Fruit fly (Drosophila melanogaster) whole organism, adult: ENCODE data around the gene Twdlalpha.

ENCODE experiments used
- CG11617 ChIP-seq: fragments of 200-800 bp; sonication (Bioruptor generic); optimal IDR thresholded peaks from 2 replicates; lab custom pipeline; 2017; ENCODE audit warnings: mild to moderate bottlenecking, missing biosample characterization, missing genetic modification reagents, missing genetic modification characterization
- CG12768 ChIP-seq: fragments of 200-800 bp; sonication (Bioruptor generic); optimal IDR thresholded peaks from 2 replicates; lab custom pipeline; 2017; ENCODE audit warnings: missing biosample characterization, missing genetic modification characterization, mild to moderate bottlenecking, moderate library complexity, missing genetic modification reagents
- CG14711 ChIP-seq: fragments of 200-800 bp; sonication (Bioruptor generic); optimal IDR thresholded peaks from 2 replicates; lab custom pipeline; 2018; ENCODE audit warnings: missing biosample characterization, mild to moderate bottlenecking, missing genetic modification characterization, moderate library complexity
- CG1620 ChIP-seq: fragments of 200-800 bp; sonication (Bioruptor generic); optimal IDR thresholded peaks from 2 replicates; lab custom pipeline; 2016; ENCODE audit warnings: missing biosample characterization, missing genetic modification characterization
- CG33017 ChIP-seq: fragments of 200-800 bp; sonication (Bioruptor generic); optimal IDR thresholded peaks from 2 replicates; lab custom pipeline; 2018; ENCODE audit warnings: missing biosample characterization, mild to moderate bottlenecking, missing genetic modification characterization, moderate library complexity
- CG5204 ChIP-seq: fragments of 200-800 bp; sonication (Bioruptor generic); optimal IDR thresholded peaks from 2 replicates; lab custom pipeline; 2016; ENCODE audit warnings: missing biosample characterization, missing genetic modification characterization
- CG7045 ChIP-seq: fragments of 200-800 bp; sonication (Bioruptor generic); optimal IDR thresholded peaks from 2 replicates; lab custom pipeline; 2017; ENCODE audit warnings: missing biosample characterization, mild to moderate bottlenecking, missing genetic modification characterization
- CG7101 ChIP-seq: fragments of 200-800 bp; sonication (Bioruptor generic); optimal IDR thresholded peaks from 2 replicates; lab custom pipeline; 2018; ENCODE audit warnings: missing biosample characterization, mild to moderate bottlenecking, missing genetic modification characterization, moderate library complexity
- Clk ChIP-seq: fragments of 200-800 bp; sonication (Bioruptor generic); optimal IDR thresholded peaks from 2 replicates; lab custom pipeline; 2017; ENCODE audit warnings: missing biosample characterization, missing genetic modification characterization
- Crg-1 ChIP-seq: fragments of 200-800 bp; sonication (Bioruptor generic); optimal IDR thresholded peaks from 2 replicates; lab custom pipeline; 2016; ENCODE audit warnings: missing biosample characterization, missing genetic modification characterization
- Hr96 ChIP-seq: fragments of 200-800 bp; sonication (Bioruptor generic); optimal IDR thresholded peaks from 2 replicates; lab custom pipeline; 2016; ENCODE audit warnings: missing biosample characterization, missing genetic modification characterization
- Mnt ChIP-seq: fragments of 200-800 bp; sonication (Bioruptor generic); optimal IDR thresholded peaks from 2 replicates; lab custom pipeline; 2016; ENCODE audit warnings: missing biosample characterization, mild to moderate bottlenecking, missing genetic modification characterization
- bab1 ChIP-seq: fragments of 200-800 bp; sonication (Bioruptor generic); optimal IDR thresholded peaks from 3 replicates; lab custom pipeline; 2019; ENCODE audit warnings: missing biosample characterization, mild to moderate bottlenecking, missing genetic modification characterization, moderate library complexity
- cic ChIP-seq: fragments of 200-800 bp; sonication (Bioruptor generic); optimal IDR thresholded peaks from 2 replicates; lab custom pipeline; 2017; ENCODE audit warnings: missing biosample characterization, mild to moderate bottlenecking, missing genetic modification characterization, moderate library complexity
- cnc ChIP-seq, 2 experiments: fragments of >200 bp; optimal IDR thresholded peaks; 2 replicates each; lab custom pipeline; 2017
- kay ChIP-seq: fragments of 200-800 bp; sonication (Bioruptor generic); peaks from one replicate; lab custom pipeline; 2016; ENCODE audit warnings: missing biosample characterization, missing genetic modification characterization, borderline replicate concordance
- ovo ChIP-seq: fragments of 200-800 bp; sonication (Bioruptor generic); optimal IDR thresholded peaks from 2 replicates; lab custom pipeline; 2016; ENCODE audit warnings: missing biosample characterization, missing genetic modification characterization
- pad ChIP-seq: fragments of 200-800 bp; sonication (Bioruptor generic); optimal IDR thresholded peaks from 3 replicates; lab custom pipeline; 2017; ENCODE audit warnings: missing biosample characterization, missing genetic modification characterization, mild to moderate bottlenecking, moderate library complexity, missing genetic modification reagents
- tj ChIP-seq: fragments of 200-800 bp; sonication (Bioruptor generic); optimal IDR thresholded peaks from 3 replicates; lab custom pipeline; 2017; ENCODE audit warnings: missing biosample characterization, mild to moderate bottlenecking, missing genetic modification characterization, moderate library complexity
- toe ChIP-seq: fragments of 200-800 bp; sonication (Bioruptor generic); optimal IDR thresholded peaks from 2 replicates; lab custom pipeline; 2016; ENCODE audit warnings: missing biosample characterization, missing genetic modification characterization

Gene Twdlalpha

dm6 chrX:16736180-16736579, 6.5 kb upstream of the Twdlalpha start:
- TF ChIP-seq CG7045 (GFP tag; lab: Kevin White, UChicago) (no peak), bab1 (GFP tag; lab: Kevin White, UChicago) (no peak), Mnt (GFP tag; lab: Kevin White, UChicago) (no peak), ovo (GFP tag; lab: Kevin White, UChicago) (no peak), kay (no peak), CG14711 (tag; lab: Kevin White, UChicago) (no peak), cnc (optimal IDR thresholded peaks at IDR 0.05; lab: Kevin White, UChicago) (no peak), pad (no peak), Hr96 (GFP tag; lab: Kevin White, UChicago) (no peak), CG1620 (GFP tag; lab: Kevin White, UChicago) (no peak), CG33017 (tag; lab: Kevin White, UChicago) (no peak), toe (GFP tag; lab: Kevin White, UChicago) (no peak)

DNA sequence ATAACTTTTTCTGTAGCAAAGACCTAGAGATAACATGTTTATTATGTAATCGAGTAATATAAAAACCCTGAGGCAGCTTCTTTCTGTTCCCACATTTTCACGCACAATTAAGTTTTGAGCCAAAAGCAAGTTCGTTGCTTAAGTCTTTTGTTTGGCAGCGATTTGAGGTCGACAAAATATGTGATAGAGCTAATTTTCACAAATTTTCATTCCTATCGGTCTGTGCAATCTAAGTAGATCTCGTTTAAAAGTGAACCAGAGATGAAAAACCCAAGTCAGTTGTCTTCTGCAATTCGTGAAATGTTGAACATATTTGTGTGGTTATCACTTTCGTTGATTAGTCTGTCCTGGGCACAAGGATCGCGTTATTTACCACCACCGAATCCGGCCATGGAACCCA, 4.8 kb upstream of the Twdlalpha start, which contains the start of gene TwdlZ:
TwdlZ (plus strand) TSS at position 301 of the 400 bp plus-strand sequence.
- no peak for TF ChIP-seq tj (GFP tag; lab: Kevin White, UChicago)
- TF ChIP-seq Clk (GFP tag; lab: Kevin White, UChicago), result no peak
- TF ChIP-seq cnc (optimal IDR thresholded peaks at IDR 0.05; lab: Kevin White, UChicago), result no peak
- no peak for TF ChIP-seq Mnt (GFP tag; lab: Kevin White, UChicago)
- TF ChIP-seq CG7101 (tag; lab: Kevin White, UChicago), result no peak
- no peak for TF ChIP-seq CG11617
- no peak for TF ChIP-seq Hr96 (GFP tag; lab: Kevin White, UChicago)
- TF ChIP-seq CG33017 (tag; lab: Kevin White, UChicago), result no peak
- TF ChIP-seq CG7045 (GFP tag; lab: Kevin White, UChicago), result no peak
- no peak for TF ChIP-seq Crg-1 (GFP tag; lab: Kevin White, UChicago)
- no peak for TF ChIP-seq ovo (GFP tag; lab: Kevin White, UChicago)
- no peak for TF ChIP-seq pad
- TF ChIP-seq toe (GFP tag; lab: Kevin White, UChicago), result no peak
- no peak for TF ChIP-seq kay
- no peak for TF ChIP-seq CG5204

- TF ChIP-seq CG11617 (no peak), cic (GFP tag; lab: Kevin White, UChicago) (no peak)
Measured at dm6 chrX:16740606-16741005, 2.0 kb upstream of the Twdlalpha start, which contains the start of gene CG32568. CG32568 (plus strand) TSS chrX:16740906.

DNA sequence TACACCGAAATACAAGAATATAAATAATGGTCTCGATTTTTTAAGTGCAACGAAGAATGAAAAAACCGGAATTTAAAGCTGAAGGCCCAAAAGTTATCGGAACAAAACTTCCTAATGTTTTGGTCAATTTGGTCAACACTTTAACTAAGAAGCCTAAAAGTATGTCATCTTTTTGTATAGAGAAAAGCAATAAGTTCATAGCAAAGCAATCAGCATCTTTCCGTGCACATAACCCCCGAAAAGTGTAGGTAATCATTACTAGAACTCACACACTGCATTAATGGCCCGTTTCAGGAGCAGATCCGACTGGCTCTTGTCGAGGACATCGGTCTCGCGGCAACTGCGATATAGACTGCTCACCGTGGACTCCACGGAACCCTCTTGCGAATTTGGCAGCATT, 1.7 kb downstream of the Twdlalpha start:
- TF ChIP-seq ovo (GFP tag; lab: Kevin White, UChicago), result no peak
- no peak for TF ChIP-seq CG7101 (tag; lab: Kevin White, UChicago)
- no peak for TF ChIP-seq CG11617
- TF ChIP-seq tj (GFP tag; lab: Kevin White, UChicago), result no peak
- TF ChIP-seq bab1 (GFP tag; lab: Kevin White, UChicago), result no peak
- TF ChIP-seq Mnt (GFP tag; lab: Kevin White, UChicago), result no peak

- no peak for TF ChIP-seq CG5204
- no peak for TF ChIP-seq Clk (GFP tag; lab: Kevin White, UChicago)
- no peak for TF ChIP-seq cic (GFP tag; lab: Kevin White, UChicago)
- TF ChIP-seq ovo (GFP tag; lab: Kevin White, UChicago), result no peak
- TF ChIP-seq CG1620 (GFP tag; lab: Kevin White, UChicago), result no peak
- TF ChIP-seq CG7045 (GFP tag; lab: Kevin White, UChicago), result no peak
- no peak for TF ChIP-seq CG12768
- TF ChIP-seq cnc (optimal IDR thresholded peaks at IDR 0.05; lab: Kevin White, UChicago), result no peak
- no peak for TF ChIP-seq CG33017 (tag; lab: Kevin White, UChicago)
- TF ChIP-seq Hr96 (GFP tag; lab: Kevin White, UChicago), result no peak
- no peak for TF ChIP-seq CG11617
Measured at dm6 chrX:16745942-16746341, 3.3 kb downstream of the Twdlalpha start.

- TF ChIP-seq CG14711 (tag; lab: Kevin White, UChicago) (no peak), ovo (GFP tag; lab: Kevin White, UChicago) (no peak), CG33017 (tag; lab: Kevin White, UChicago) (no peak), CG11617 (no peak), kay (peak; percentile 50), cic (GFP tag; lab: Kevin White, UChicago) (no peak), bab1 (GFP tag; lab: Kevin White, UChicago) (peak; percentile 20)
Measured at dm6 chrX:16746824-16747223, 4.2 kb downstream of the Twdlalpha start.

DNA sequence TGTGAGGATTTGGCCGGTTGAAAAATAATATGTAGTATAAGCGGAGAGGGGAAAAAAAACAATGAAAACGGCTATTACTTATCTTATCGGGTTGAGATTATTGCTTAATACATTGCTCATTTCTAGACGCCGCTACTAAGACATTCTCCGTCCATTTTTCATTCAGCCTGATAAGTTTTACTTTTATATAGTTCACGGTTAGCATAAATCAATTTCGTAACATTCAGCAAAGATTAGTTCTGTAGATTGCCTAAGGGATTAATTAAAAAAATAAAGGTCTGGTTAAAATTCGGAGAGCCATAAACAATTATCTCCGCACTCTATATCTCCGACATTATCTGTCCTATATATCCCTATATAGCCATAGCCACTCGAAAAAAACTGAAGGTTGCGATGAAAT, 4.8 kb downstream of the Twdlalpha start:
- TF ChIP-seq bab1 (GFP tag; lab: Kevin White, UChicago) (no peak), CG12768 (no peak)

dm6 chrX:16749324-16749723, 6.7 kb downstream of the Twdlalpha start:
- TF ChIP-seq CG7101 (tag; lab: Kevin White, UChicago) (peak; percentile 20), tj (GFP tag; lab: Kevin White, UChicago) (peak; percentile 38), Mnt (GFP tag; lab: Kevin White, UChicago) (peak; percentile 5), cic (GFP tag; lab: Kevin White, UChicago) (peak; percentile 28), Hr96 (GFP tag; lab: Kevin White, UChicago) (no peak)
